Fruit fly (Drosophila melanogaster) whole organism, embryonic: ENCODE results near the gene Mpcp2.
A peak's percentile ranks its signal among the peaks of the same experiment; 100 is the strongest.

Experiments
- Awh ChIP-seq: fragments of 200-800 bp; sonication (Bioruptor generic); IDR thresholded peaks from 2 replicates; pipeline ENCODE4, ENCODE4 v1.3.6; 2022; ENCODE audit warnings: missing biosample characterization, missing genetic modification characterization
- B-H2 ChIP-seq: fragments of 200-800 bp; sonication (Bioruptor generic); optimal IDR thresholded peaks from 2 replicates; lab custom pipeline; 2018; ENCODE audit warnings: missing biosample characterization, mild to moderate bottlenecking, missing genetic modification characterization
- C15 ChIP-seq: fragments of 200-800 bp; sonication (Bioruptor generic); IDR thresholded peaks from 3 replicates; pipeline ENCODE4 v1.3.6; 2022; ENCODE audit warnings: missing biosample characterization, missing genetic modification characterization
- CG10431 ChIP-seq: fragments of 200-800 bp; sonication (Bioruptor generic); optimal IDR thresholded peaks from 3 replicates; lab custom pipeline; 2018; ENCODE audit warnings: missing biosample characterization, mild to moderate bottlenecking, missing genetic modification characterization
- CG10543 ChIP-seq: fragments of 200-800 bp; sonication (Bioruptor generic); optimal IDR thresholded peaks from 3 replicates; lab custom pipeline; 2017; ENCODE audit warnings: missing biosample characterization, mild to moderate bottlenecking, missing genetic modification characterization, moderate library complexity
- CG11723 ChIP-seq: fragments of 200-800 bp; sonication (Bioruptor generic); optimal IDR thresholded peaks from 2 replicates; lab custom pipeline; 2017; ENCODE audit warnings: missing biosample characterization, mild to moderate bottlenecking, missing genetic modification characterization
- CG12769 ChIP-seq: fragments of 200-800 bp; sonication (Bioruptor generic); optimal IDR thresholded peaks from 2 replicates; lab custom pipeline; 2019; ENCODE audit warnings: missing biosample characterization, mild to moderate bottlenecking, missing genetic modification characterization, moderate library complexity
- CG14860 ChIP-seq: fragments of 200-800 bp; sonication (Bioruptor generic); IDR thresholded peaks from 3 replicates; pipeline ENCODE4 v1.3.6; 2022; ENCODE audit warnings: missing biosample characterization, missing genetic modification characterization; ENCODE audit not compliant: partially characterized antibody
- CG1603 ChIP-seq: fragments of 200-800 bp; sonication (Bioruptor generic); optimal IDR thresholded peaks from 2 replicates; lab custom pipeline; 2019; ENCODE audit warnings: missing biosample characterization, mild to moderate bottlenecking, missing genetic modification characterization, moderate library complexity
- CG16813 ChIP-seq: fragments of 200-800 bp; sonication (Bioruptor generic); IDR thresholded peaks from 3 replicates; pipeline ENCODE4 v1.3.6; 2022; ENCODE audit warnings: missing biosample characterization, missing genetic modification characterization; ENCODE audit not compliant: partially characterized antibody
- CG16815 ChIP-seq: fragments of 200-800 bp; sonication (Bioruptor generic); optimal IDR thresholded peaks from 3 replicates; lab custom pipeline; 2017; ENCODE audit warnings: missing biosample characterization, mild to moderate bottlenecking, missing genetic modification characterization
- CG17328 ChIP-seq: fragments of 200-800 bp; sonication (Bioruptor generic); IDR thresholded peaks from 2 replicates; pipeline ENCODE4 v1.3.6; 2022; ENCODE audit warnings: missing biosample characterization, missing genetic modification characterization
- CG17385 ChIP-seq: fragments of 200-800 bp; sonication (Bioruptor generic); optimal IDR thresholded peaks from 3 replicates; lab custom pipeline; 2018; ENCODE audit warnings: missing biosample characterization, mild to moderate bottlenecking, missing genetic modification characterization
- CG18011 ChIP-seq: fragments of 200-800 bp; sonication (Bioruptor generic); optimal IDR thresholded peaks from 2 replicates; lab custom pipeline; 2017; ENCODE audit warnings: missing biosample characterization, missing genetic modification characterization, mild to moderate bottlenecking, moderate library complexity, missing genotype
- CG18262 ChIP-seq: fragments of 200-800 bp; optimal IDR thresholded peaks from 3 replicates; lab custom pipeline; 2019; ENCODE audit warnings: missing biosample characterization, mild to moderate bottlenecking, missing genetic modification characterization, moderate library complexity
- CG2120 ChIP-seq: fragments of 200-800 bp; sonication (Bioruptor generic); optimal IDR thresholded peaks from 3 replicates; lab custom pipeline; 2016; ENCODE audit warnings: missing biosample characterization, missing genetic modification characterization
- CG2129 ChIP-seq: fragments of 200-800 bp; sonication (Bioruptor generic); IDR thresholded peaks from 2 replicates; pipeline ENCODE4 v1.3.6; 2022; ENCODE audit warnings: missing biosample characterization, missing genetic modification characterization; ENCODE audit not compliant: partially characterized antibody
- CG31224 ChIP-seq: fragments of 200-800 bp; sonication (Bioruptor generic); IDR thresholded peaks from 2 replicates; pipeline ENCODE4 v1.3.6; 2022; ENCODE audit warnings: missing biosample characterization, missing genetic modification characterization
- CG34224 ChIP-seq: fragments of 200-800 bp; sonication (Bioruptor generic); IDR thresholded peaks from 3 replicates; pipeline ENCODE4 v1.3.6; 2022; ENCODE audit warnings: missing biosample characterization, missing genetic modification characterization; ENCODE audit not compliant: partially characterized antibody
- CG3847 ChIP-seq: fragments of 200-800 bp; sonication (Bioruptor generic); IDR thresholded peaks from 2 replicates; pipeline ENCODE4 v1.3.6; 2022; ENCODE audit warnings: missing biosample characterization, missing genetic modification characterization
- CG43689 ChIP-seq: fragments of 200-800 bp; sonication (Bioruptor generic); IDR thresholded peaks from 2 replicates; pipeline ENCODE4 v1.3.6; 2022; ENCODE audit warnings: missing biosample characterization, missing genetic modification characterization
- CG4617 ChIP-seq: fragments of 200-800 bp; sonication (Bioruptor generic); optimal IDR thresholded peaks from 3 replicates; lab custom pipeline; 2016; ENCODE audit warnings: missing biosample characterization, missing genetic modification characterization, borderline replicate concordance
- CG6683 ChIP-seq: fragments of 200-800 bp; sonication (Bioruptor generic); optimal IDR thresholded peaks from 2 replicates; lab custom pipeline; 2017; ENCODE audit warnings: missing biosample characterization, mild to moderate bottlenecking, missing genetic modification characterization, missing genetic modification reagents
- CG7963 ChIP-seq: fragments of 200-800 bp; sonication (Bioruptor generic); IDR thresholded peaks from 3 replicates; pipeline ENCODE4 v1.3.6; 2022; ENCODE audit warnings: missing biosample characterization, missing genetic modification characterization; ENCODE audit not compliant: partially characterized antibody
- CG8388 ChIP-seq: fragments of 200-800 bp; sonication (Bioruptor generic); optimal IDR thresholded peaks from 2 replicates; lab custom pipeline; 2019; ENCODE audit warnings: missing biosample characterization, mild to moderate bottlenecking, missing genetic modification characterization, moderate library complexity
- CTCF ChIP-seq: fragments of 200-800 bp; sonication (Bioruptor generic); optimal IDR thresholded peaks from 2 replicates; lab custom pipeline; 2017; ENCODE audit warnings: missing biosample characterization, mild to moderate bottlenecking, missing genetic modification characterization, moderate library complexity
- H15 ChIP-seq: fragments of 200-800 bp; sonication (Bioruptor generic); IDR thresholded peaks from 3 replicates; pipeline ENCODE4 v1.3.6; 2022; ENCODE audit warnings: missing biosample characterization, missing genetic modification characterization
- HHEX ChIP-seq: fragments of 200-800 bp; sonication (Bioruptor generic); optimal IDR thresholded peaks from 3 replicates; lab custom pipeline; 2017; ENCODE audit warnings: missing biosample characterization, mild to moderate bottlenecking, missing genetic modification characterization, missing genetic modification reagents
- Hr3 ChIP-seq: fragments of 200-800 bp; sonication (Bioruptor generic); optimal IDR thresholded peaks from 3 replicates; lab custom pipeline; 2016; ENCODE audit warnings: missing biosample characterization, missing genetic modification characterization
- Lhr ChIP-seq: fragments of 200-800 bp; sonication (Bioruptor generic); optimal IDR thresholded peaks from 3 replicates; lab custom pipeline; 2017; ENCODE audit warnings: mild to moderate bottlenecking, missing biosample characterization, missing genetic modification reagents, missing genetic modification characterization
- Sox100B ChIP-seq: fragments of 200-800 bp; sonication (Bioruptor generic); optimal IDR thresholded peaks from 3 replicates; lab custom pipeline; 2018; ENCODE audit warnings: missing biosample characterization, mild to moderate bottlenecking, missing genetic modification characterization
- TFAM ChIP-seq: fragments of 200-800 bp; sonication (Bioruptor generic); optimal IDR thresholded peaks from 2 replicates; lab custom pipeline; 2017; ENCODE audit warnings: missing biosample characterization, missing genetic modification characterization, inconsistent platforms
- bbx ChIP-seq: fragments of 200-800 bp; sonication (Bioruptor generic); IDR thresholded peaks from 2 replicates; pipeline ENCODE4 v1.3.6; 2022; ENCODE audit warnings: missing biosample characterization, missing genetic modification characterization; ENCODE audit not compliant: partially characterized antibody
- bowl ChIP-seq: fragments of 200-800 bp; sonication (Bioruptor generic); IDR thresholded peaks from 2 replicates; pipeline ENCODE4 v1.3.6; 2022; ENCODE audit warnings: missing biosample characterization, missing genetic modification characterization
- cas ChIP-seq: fragments of 200-800 bp; sonication (Bioruptor generic); IDR thresholded peaks from 2 replicates; pipeline ENCODE4 v1.3.6; 2022; ENCODE audit warnings: missing biosample characterization, missing genetic modification characterization
- dysf ChIP-seq: fragments of 200-800 bp; sonication (Bioruptor generic); IDR thresholded peaks from 3 replicates; pipeline ENCODE4 v1.3.6; 2022; ENCODE audit warnings: missing biosample characterization, missing genetic modification characterization
- esg ChIP-seq: fragments of 200-800 bp; sonication (Bioruptor generic); conservative IDR thresholded peaks from 2 replicates; pipeline ENCODE4 v1.3.6; 2022; ENCODE audit warnings: missing biosample characterization, missing genetic modification characterization
- grn ChIP-seq: fragments of 200-800 bp; sonication (Bioruptor generic); optimal IDR thresholded peaks from 3 replicates; lab custom pipeline; 2017; ENCODE audit warnings: missing biosample characterization, missing genetic modification characterization
- gt ChIP-seq: fragments of 200-800 bp; sonication (Bioruptor generic); IDR thresholded peaks from 2 replicates; pipeline ENCODE4 v1.3.6; 2022; ENCODE audit warnings: missing biosample characterization, missing genetic modification characterization
- odd ChIP-seq: fragments of 200-800 bp; sonication (Bioruptor generic); optimal IDR thresholded peaks from 2 replicates; lab custom pipeline; 2017; ENCODE audit warnings: missing biosample characterization, mild to moderate bottlenecking, missing genetic modification characterization
- pfk ChIP-seq: fragments of 200-800 bp; sonication (Bioruptor generic); optimal IDR thresholded peaks from 2 replicates; lab custom pipeline; 2018; ENCODE audit warnings: missing biosample characterization, mild to moderate bottlenecking, missing genetic modification characterization, moderate library complexity
- row ChIP-seq: fragments of 200-800 bp; sonication (Bioruptor generic); IDR thresholded peaks from 3 replicates; pipeline ENCODE4 v1.3.6; 2022; ENCODE audit warnings: missing biosample characterization, missing genetic modification characterization
- sc ChIP-seq, 3 experiments: fragments of >200 bp in 2 of 3; fragments of 200-800 bp in 1 of 3; sonication (Bioruptor generic) in 1 of 3; optimal IDR thresholded peaks; 2 replicates in 2 of 3; 3 replicates in 1 of 3; lab custom pipeline; 2017; ENCODE audit warnings: mild to moderate bottlenecking in 1 of 3, missing biosample characterization in 1 of 3, missing genetic modification characterization in 1 of 3, missing genetic modification reagents in 1 of 3
- sima ChIP-seq: fragments of 200-800 bp; sonication (Bioruptor generic); optimal IDR thresholded peaks from 2 replicates; lab custom pipeline; 2016; ENCODE audit warnings: missing biosample characterization, missing genetic modification characterization
- ssp ChIP-seq: fragments of 200-800 bp; sonication (Bioruptor generic); IDR thresholded peaks from 2 replicates; pipeline ENCODE4 v1.3.6; 2022; ENCODE audit warnings: missing biosample characterization, missing genetic modification characterization
- tin ChIP-seq: fragments of 200-800 bp; sonication (Bioruptor generic); optimal IDR thresholded peaks from 3 replicates; lab custom pipeline; 2016; ENCODE audit warnings: missing biosample characterization, missing genetic modification characterization
- toy ChIP-seq: fragments of 200-800 bp; sonication (Bioruptor generic); IDR thresholded peaks from 2 replicates; pipeline ENCODE4 v1.3.6; 2022; ENCODE audit warnings: missing biosample characterization, missing genetic modification characterization
- usp ChIP-seq: fragments of >200 bp; optimal IDR thresholded peaks from 2 replicates; lab custom pipeline; 2017; ENCODE audit warnings: missing biosample characterization, missing genetic modification characterization
- yki ChIP-seq: fragments of >200 bp; optimal IDR thresholded peaks from 3 replicates; lab custom pipeline; 2018

Gene Mpcp2

DNA sequence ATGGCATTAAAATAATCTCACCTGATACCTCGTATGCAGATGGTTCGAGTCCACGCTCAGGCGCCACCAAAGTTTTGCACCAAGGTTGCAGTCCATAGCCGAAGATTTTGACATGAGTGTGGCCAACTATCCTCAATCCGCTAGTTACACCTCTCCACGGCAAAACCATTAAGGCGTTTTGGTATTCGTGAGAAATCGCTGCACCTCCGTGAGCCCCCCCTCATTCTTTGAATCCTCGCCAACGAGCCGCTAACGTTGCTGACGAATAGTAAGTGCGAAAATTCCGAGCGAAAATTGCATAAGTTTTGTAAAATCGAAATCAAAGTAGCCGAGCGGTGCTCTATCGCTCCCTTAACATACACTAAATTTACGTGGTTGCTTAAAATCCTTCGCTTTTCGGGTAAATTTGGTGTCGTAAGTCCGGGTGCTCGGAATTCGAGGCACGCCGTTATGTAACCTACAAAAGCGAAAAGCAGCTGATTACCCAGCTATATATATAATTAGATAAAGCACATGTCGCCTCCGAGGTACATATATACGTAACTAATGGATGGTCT is at the start of gene Mpcp2 (continued):
- TF ChIP-seq Hr3 (GFP tag; lab: Kevin White, UChicago) = no peak
- no peak for TF ChIP-seq esg (GFP tag; lab: Robert Waterston, UW)
- peak; percentile 87 for TF ChIP-seq CG1603
- no peak for TF ChIP-seq CG6683 (GFP tag; lab: Kevin White, UChicago)
- 0 out of 2 replicates have a peak, but pooled peaks have one; percentile 6 for TF ChIP-seq CG17328 (GFP tag; lab: Robert Waterston, UW)
- TF ChIP-seq CG12769 (tag; lab: Kevin White, UChicago) = peak; percentile 68
- TF ChIP-seq H15 = no peak
- TF ChIP-seq CG16813 (GFP tag; lab: Robert Waterston, UW) = peak; percentile 44; the same call in 1 of the 3 replicates
- no peak for TF ChIP-seq CG10431 (GFP tag; lab: Kevin White, UChicago)
- peak; percentile 41; the same call in 1 of the 3 replicates for TF ChIP-seq CG34224 (GFP tag; lab: Robert Waterston, UW)
- peak; percentile 97 for TF ChIP-seq Lhr
- TF ChIP-seq usp (GFP tag; lab: Kevin White, UChicago) = no peak
- peak; percentile 40 for TF ChIP-seq odd (GFP tag; lab: Kevin White, UChicago)
- no peak for TF ChIP-seq CG11723
- peak; percentile 85 for TF ChIP-seq CG3847
- TF ChIP-seq cas (GFP tag; lab: Robert Waterston, UW) = no peak
- no peak for TF ChIP-seq CG31224 (GFP tag; lab: Robert Waterston, UW)
- TF ChIP-seq CG18262 = no peak
- peak; percentile 39; the same call in 1 of the 3 replicates for TF ChIP-seq row (GFP tag; lab: Robert Waterston, UW)
- peak; percentile 71 for TF ChIP-seq bbx (GFP tag; lab: Robert Waterston, UW)
- peak; percentile 46 for TF ChIP-seq CG10543 (GFP tag; lab: Kevin White, UChicago)
- no peak for TF ChIP-seq yki (lab: Kevin White, UChicago)
- TF ChIP-seq tin (GFP tag; lab: Kevin White, UChicago) = no peak
- TF ChIP-seq CG8388 = peak; percentile 8
- no peak for TF ChIP-seq CG7963 (GFP tag; lab: Robert Waterston, UW)
- no peak for TF ChIP-seq toy (GFP tag; lab: Robert Waterston, UW)
- no peak for TF ChIP-seq gt (GFP tag; lab: Robert Waterston, UW)
- TF ChIP-seq Sox100B (GFP tag; lab: Kevin White, UChicago) = no peak
- TF ChIP-seq CG2120 (GFP tag; lab: Kevin White, UChicago) = peak; percentile 50
- TF ChIP-seq bowl (GFP tag; lab: Robert Waterston, UW) = no peak

DNA sequence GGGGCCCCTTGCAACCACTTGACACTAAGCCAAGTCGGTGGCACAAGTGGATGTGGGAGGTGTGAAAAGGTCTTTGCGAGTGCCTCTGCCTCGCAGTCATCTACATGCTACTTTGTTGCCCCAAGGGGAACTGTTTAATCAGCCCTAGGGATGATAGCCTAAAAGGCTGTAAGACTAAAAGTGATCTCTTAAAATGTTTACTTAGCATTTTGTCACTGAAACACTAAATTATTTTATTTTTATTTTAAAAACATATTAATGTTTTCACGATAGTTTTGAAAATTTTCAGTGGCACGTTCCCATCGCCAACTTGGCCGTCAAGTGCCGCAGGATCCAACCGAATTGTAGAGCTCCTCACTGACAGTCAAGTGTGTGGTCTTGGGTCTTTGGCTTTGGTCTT is 40.0 kb upstream of the Mpcp2 start:
- TF ChIP-seq dysf (GFP tag; lab: Robert Waterston, UW) (peak; percentile 4; the same call in 1 of the 3 replicates), CG43689 (GFP tag; lab: Robert Waterston, UW) (no peak)

DNA sequence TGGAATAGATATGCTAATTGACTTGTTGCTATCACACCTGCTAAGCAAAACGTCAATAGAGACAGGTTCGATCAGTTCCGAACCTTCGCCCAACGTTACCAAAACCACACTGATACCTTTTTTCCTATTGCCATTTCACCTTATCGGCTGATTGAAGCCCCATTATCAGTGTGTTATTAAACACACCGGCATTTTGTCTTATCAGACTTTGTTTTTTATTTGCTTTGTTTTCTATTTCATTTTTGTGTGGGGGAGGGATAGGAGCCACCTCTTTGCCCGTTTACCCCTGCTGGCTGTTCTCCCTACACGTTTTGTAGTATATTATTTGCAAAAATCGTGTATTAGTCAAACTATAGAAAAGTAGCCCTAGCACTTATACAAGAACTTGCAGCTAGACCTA is 27.5 kb upstream of the Mpcp2 start:
- TF ChIP-seq CG14860 (GFP tag; lab: Robert Waterston, UW) = no peak
- no peak for TF ChIP-seq sc (optimal IDR thresholded peaks at IDR 0.05; lab: Kevin White, UChicago)
- no peak for TF ChIP-seq sc (GFP tag; optimal IDR thresholded peaks at IDR 0.05; lab: Kevin White, UChicago)
- no peak for TF ChIP-seq C15
- no peak for TF ChIP-seq CG18011
- TF ChIP-seq sima (GFP tag; lab: Kevin White, UChicago) = no peak
- TF ChIP-seq grn (GFP tag; lab: Kevin White, UChicago) = peak; percentile 60
- TF ChIP-seq Lhr = no peak
- TF ChIP-seq CG17385 (GFP tag; lab: Kevin White, UChicago) = no peak
- TF ChIP-seq pfk = no peak
- no peak for TF ChIP-seq CG4617 (GFP tag; lab: Kevin White, UChicago)
- no peak for TF ChIP-seq CG16813 (GFP tag; lab: Robert Waterston, UW)
- no peak for TF ChIP-seq TFAM (GFP tag; lab: Kevin White, UChicago)
- no peak for TF ChIP-seq CG2129 (GFP tag; lab: Robert Waterston, UW)
- TF ChIP-seq CTCF = no peak
- TF ChIP-seq CG16815 (GFP tag; lab: Kevin White, UChicago) = no peak
- TF ChIP-seq HHEX = no peak
- no peak for TF ChIP-seq ssp
- peak; percentile 4 for TF ChIP-seq B-H2
- TF ChIP-seq Awh = no peak
